Worm (Caenorhabditis elegans) whole organism, midembryonic: ENCODE results near the gene F23H12.7.
"Not testable (repeated sequence)": the region's sequence is repeated elsewhere in the genome, so short reads cannot be mapped to it uniquely, and the experiment has no call there.

Experiments
- T22C8.4 ChIP-seq: fragments of 200-800 bp; sonication (Bioruptor generic); IDR thresholded peaks from 2 replicates; pipeline ENCODE4 v1.3.6; 2022; ENCODE audit warnings: missing genetic modification characterization, missing compliant biosample characterization
- cog-1 ChIP-seq: sonication (generic microtip); optimal IDR thresholded peaks from 2 replicates; lab custom pipeline; 2016; ENCODE audit warnings: missing genetic modification characterization, missing compliant biosample characterization
- flt-1 ChIP-seq: fragments of 200-800 bp; sonication (Bioruptor generic); IDR thresholded peaks from 2 replicates; pipeline ENCODE4 v1.3.6; 2022; ENCODE audit warnings: missing genetic modification characterization, missing compliant biosample characterization
- klf-2 ChIP-seq: fragments of 200-800 bp; sonication (Bioruptor generic); conservative IDR thresholded peaks from 2 replicates; pipeline ENCODE4 v1.3.6; 2022; ENCODE audit warnings: missing genetic modification reagents, missing genetic modification characterization, missing compliant biosample characterization
- med-1 ChIP-seq: sonication (generic microtip); optimal IDR thresholded peaks from 2 replicates; lab custom pipeline; 2017; ENCODE audit warnings: missing genetic modification characterization, mild to moderate bottlenecking, missing compliant biosample characterization, antibody characterized with exemption, missing genetic modification reagents; ENCODE audit not compliant: insufficient read depth
- ref-1 ChIP-seq: fragments of 200-800 bp; sonication (Bioruptor generic); conservative IDR thresholded peaks from 2 replicates; pipeline ENCODE4 v1.3.6; 2022; ENCODE audit warnings: missing genetic modification reagents, missing genetic modification characterization, missing compliant biosample characterization
- tab-1 ChIP-seq: fragments of 200-800 bp; sonication (Bioruptor generic); IDR thresholded peaks from 2 replicates; pipeline ENCODE4 v1.3.6; 2022; ENCODE audit warnings: missing genetic modification characterization, missing compliant biosample characterization
- ztf-23 ChIP-seq: fragments of 200-800 bp; sonication (Bioruptor generic); IDR thresholded peaks from 2 replicates; pipeline ENCODE4 v1.3.6; 2022; ENCODE audit warnings: missing genetic modification reagents, missing genetic modification characterization, missing compliant biosample characterization
- ztf-29 ChIP-seq: fragments of 200-800 bp; sonication (Bioruptor generic); IDR thresholded peaks from 2 replicates; pipeline ENCODE4 v1.3.6; 2022; ENCODE audit warnings: missing genetic modification reagents, missing genetic modification characterization, missing compliant biosample characterization

The F23H12.7 gene

DNA sequence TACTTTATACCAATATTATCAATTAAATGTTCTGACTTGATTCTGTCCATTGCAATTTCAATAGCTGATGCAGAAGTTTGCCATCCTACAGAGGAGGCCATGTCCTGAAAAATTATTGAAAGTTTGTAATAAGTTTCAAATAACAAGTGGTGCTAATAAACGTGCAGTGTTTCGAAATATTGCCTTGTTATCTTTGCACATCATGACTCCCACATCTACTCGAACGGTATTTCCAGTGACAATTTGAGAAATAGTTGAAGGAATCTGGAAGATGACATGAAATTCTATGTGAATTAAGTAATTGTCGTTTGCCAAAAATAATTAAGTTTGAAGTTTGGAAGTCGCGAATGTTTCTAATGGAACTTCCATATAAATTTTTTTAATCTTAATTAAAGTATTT is 2.0 kb upstream of the F23H12.7 start, which contains the start of gene gcy-13:
gcy-13 (minus strand) TSS at position 101 of the 400 bp plus-strand sequence.
- TF ChIP-seq klf-2 (GFP tag; lab: Robert Waterston, UW) (no peak), T22C8.4 (GFP tag; lab: Robert Waterston, UW) (no peak), cog-1 (tag; lab: Kevin White, UChicago) (no peak), ref-1 (GFP tag; lab: Robert Waterston, UW) (no peak), ztf-29 (no peak), tab-1 (GFP tag; lab: Robert Waterston, UW) (no peak), med-1 (GFP tag; lab: Kevin White, UChicago) (no peak), ztf-23 (GFP tag; lab: Robert Waterston, UW) (no peak), flt-1 (no peak)

DNA sequence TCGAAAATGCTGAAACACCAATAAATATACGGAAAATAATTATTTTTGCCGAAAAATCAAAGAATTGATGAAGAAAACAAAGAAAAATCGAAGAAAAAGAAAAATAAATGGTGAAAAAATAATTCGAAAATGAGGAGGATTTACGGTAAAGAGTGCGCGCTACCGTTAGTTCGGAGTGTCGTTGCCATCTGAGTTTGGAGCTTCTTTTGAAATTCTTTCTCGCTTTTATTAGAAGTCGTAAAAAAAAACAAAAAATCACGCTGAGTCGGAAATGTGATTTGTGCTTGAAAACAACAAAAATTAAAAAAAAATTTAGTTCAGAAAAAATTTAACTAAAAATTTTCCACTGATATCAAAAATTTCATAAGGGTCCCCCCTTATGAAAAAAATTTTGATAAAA is 2.8 kb downstream of the F23H12.7 start, which contains the start of gene F23H12.10:
F23H12.10 (minus strand) TSS at position 12 of the 400 bp plus-strand sequence.
- TF ChIP-seq ref-1 (GFP tag; lab: Robert Waterston, UW); tab-1 (GFP tag; lab: Robert Waterston, UW); flt-1: not testable (repeated sequence)

DNA sequence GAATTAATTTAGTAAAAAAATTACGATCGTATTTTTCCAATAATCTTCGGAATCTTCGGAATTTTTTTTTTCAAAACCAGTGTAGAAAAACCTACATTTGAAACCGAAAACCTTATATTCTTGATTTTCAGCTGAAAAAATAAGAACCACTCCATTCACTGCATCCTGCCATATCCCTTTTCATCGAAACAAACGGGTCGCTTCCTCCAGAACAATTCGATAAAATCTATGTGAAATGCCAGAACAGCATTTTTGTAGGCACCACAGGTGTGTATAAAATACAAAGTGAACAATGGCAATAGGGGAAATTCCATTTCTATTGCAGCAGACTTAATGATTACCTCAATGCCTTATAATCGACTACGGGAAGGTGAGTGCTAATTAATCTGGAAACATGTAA is 5.8 kb downstream of the F23H12.7 start, which contains the start of gene K01D12.1:
K01D12.1 (plus strand) TSS at position 301 of the 400 bp plus-strand sequence.
- TF ChIP-seq cog-1 (tag; lab: Kevin White, UChicago) (no peak), flt-1 (no peak), med-1 (GFP tag; lab: Kevin White, UChicago) (no peak), ztf-29 (no peak), ztf-23 (GFP tag; lab: Robert Waterston, UW) (no peak), T22C8.4 (GFP tag; lab: Robert Waterston, UW) (no peak), ref-1 (GFP tag; lab: Robert Waterston, UW) (no peak), tab-1 (GFP tag; lab: Robert Waterston, UW) (no peak), klf-2 (GFP tag; lab: Robert Waterston, UW) (no peak)

DNA sequence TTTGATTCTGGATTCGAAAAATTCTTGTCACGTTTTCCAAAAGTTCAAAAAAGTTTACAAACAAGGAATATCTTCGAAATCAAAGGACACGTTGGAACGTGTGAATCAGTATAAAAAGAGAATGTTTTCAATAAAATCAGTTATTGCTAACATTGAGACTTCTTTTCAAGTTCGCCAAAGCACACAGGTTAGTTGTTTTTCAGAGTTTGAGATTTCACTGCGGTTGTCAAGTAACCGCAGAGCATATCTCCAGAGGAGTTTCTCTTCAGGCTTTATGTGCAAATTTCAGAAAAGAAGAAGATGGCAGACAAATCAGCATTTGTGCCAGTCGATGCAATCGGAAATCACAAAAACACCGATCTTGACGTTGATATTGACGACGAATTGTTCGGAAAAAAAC is 14.7 kb downstream of the F23H12.7 start, which contains the start of gene K01D12.15:
K01D12.15 (plus strand) TSS at position 301 of the 400 bp plus-strand sequence.
- TF ChIP-seq ref-1 (GFP tag; lab: Robert Waterston, UW) (no peak), flt-1 (no peak), klf-2 (GFP tag; lab: Robert Waterston, UW) (no peak), ztf-23 (GFP tag; lab: Robert Waterston, UW) (no peak), cog-1 (tag; lab: Kevin White, UChicago) (no peak), T22C8.4 (GFP tag; lab: Robert Waterston, UW) (no peak), med-1 (GFP tag; lab: Kevin White, UChicago) (no peak), tab-1 (GFP tag; lab: Robert Waterston, UW) (no peak), ztf-29 (no peak)

DNA sequence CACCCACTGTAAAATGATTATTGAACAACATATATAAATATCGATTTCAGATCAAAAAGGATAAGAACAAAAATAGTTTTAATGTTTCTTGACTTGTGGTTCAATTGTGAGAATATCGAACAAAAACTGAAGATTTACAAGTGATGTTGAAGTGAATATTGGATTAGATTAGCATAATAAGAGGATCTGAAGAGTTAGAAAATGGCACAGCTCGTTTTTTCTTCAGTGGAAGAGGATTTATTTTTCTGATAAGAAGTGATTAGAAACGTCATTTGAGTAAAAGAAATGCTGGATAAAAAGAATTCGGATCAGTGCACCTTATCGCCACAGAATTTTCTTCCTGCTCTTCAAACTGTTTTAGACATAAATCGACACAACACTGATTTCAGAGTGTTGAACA is 24.2 kb downstream of the F23H12.7 start, which contains the start of gene twk-14:
twk-14 (minus strand) TSS at position 8 of the 400 bp plus-strand sequence.
- no peak for TF ChIP-seq med-1 (GFP tag; lab: Kevin White, UChicago)
- no peak for TF ChIP-seq tab-1 (GFP tag; lab: Robert Waterston, UW)
- TF ChIP-seq ztf-29, result no peak
- TF ChIP-seq T22C8.4 (GFP tag; lab: Robert Waterston, UW), result no peak
- TF ChIP-seq ref-1 (GFP tag; lab: Robert Waterston, UW), result no peak
- TF ChIP-seq ztf-23 (GFP tag; lab: Robert Waterston, UW), result no peak
- TF ChIP-seq klf-2 (GFP tag; lab: Robert Waterston, UW), result no peak
- TF ChIP-seq flt-1, result no peak
- no peak for TF ChIP-seq cog-1 (tag; lab: Kevin White, UChicago)

DNA sequence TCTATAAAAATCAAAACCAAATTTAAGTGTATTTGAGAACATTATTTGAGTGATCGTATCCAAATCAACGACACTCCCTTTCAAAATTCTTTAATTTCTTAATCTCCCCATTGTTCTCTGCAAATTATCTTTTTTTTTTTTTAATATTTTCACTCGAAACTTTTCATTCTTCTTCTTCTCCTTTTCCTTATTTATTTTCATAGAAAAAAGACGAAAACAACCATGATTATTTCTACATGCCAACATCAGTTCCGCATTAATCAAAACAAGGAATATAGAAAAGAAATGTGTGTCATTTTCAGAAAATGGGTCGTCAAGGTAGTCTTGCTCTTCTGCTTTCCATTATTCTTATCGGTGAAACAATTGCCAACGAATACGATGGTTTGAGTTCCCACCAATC is 26.1 kb downstream of the F23H12.7 start, which contains the start of gene K01D12.5:
K01D12.5 (plus strand) TSS at position 301 of the 400 bp plus-strand sequence.
- TF ChIP-seq tab-1 (GFP tag; lab: Robert Waterston, UW), result no peak
- TF ChIP-seq ztf-29, result no peak
- no peak for TF ChIP-seq ref-1 (GFP tag; lab: Robert Waterston, UW)
- no peak for TF ChIP-seq med-1 (GFP tag; lab: Kevin White, UChicago)
- no peak for TF ChIP-seq klf-2 (GFP tag; lab: Robert Waterston, UW)
- TF ChIP-seq flt-1, result no peak
- no peak for TF ChIP-seq ztf-23 (GFP tag; lab: Robert Waterston, UW)
- TF ChIP-seq cog-1 (tag; lab: Kevin White, UChicago), result no peak
- no peak for TF ChIP-seq T22C8.4 (GFP tag; lab: Robert Waterston, UW)

DNA sequence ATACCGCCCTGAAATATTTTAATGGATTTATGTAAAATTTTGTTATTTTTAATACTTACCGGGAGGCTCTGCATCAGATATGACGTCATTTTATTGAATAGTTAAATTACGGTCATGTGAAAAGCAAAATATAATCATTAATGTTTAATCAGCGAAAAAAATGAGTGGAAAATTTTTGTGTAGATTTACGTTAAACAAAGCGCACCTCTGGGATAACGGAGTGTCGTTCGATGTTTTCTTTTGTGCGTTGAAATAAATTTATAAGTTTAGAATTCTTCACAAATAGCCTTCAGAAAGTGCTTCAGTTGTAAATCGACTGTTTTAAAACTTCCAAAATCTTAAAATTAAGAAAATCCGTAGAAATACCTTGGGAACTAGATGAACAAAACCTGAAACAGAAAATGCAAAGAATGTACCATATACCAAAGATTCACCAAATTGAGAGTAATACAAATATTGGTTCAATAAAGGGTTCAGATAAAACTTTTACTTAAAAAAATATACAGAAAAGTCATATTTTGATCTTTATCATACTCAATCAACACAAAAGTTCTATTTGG is 29.3 kb downstream of the F23H12.7 start, which contains the start of the genes K01D12.20 and miga-1:
K01D12.20 (minus strand) TSS at position 138 of the 560 bp plus-strand sequence.
miga-1 (minus strand) TSS at position 183 of the 560 bp plus-strand sequence.
- TF ChIP-seq med-1 (GFP tag; lab: Kevin White, UChicago) (no peak), ztf-29 (no peak), tab-1 (GFP tag; lab: Robert Waterston, UW) (no peak), ref-1 (GFP tag; lab: Robert Waterston, UW) (no peak), flt-1 (no peak), cog-1 (tag; lab: Kevin White, UChicago) (no peak), T22C8.4 (GFP tag; lab: Robert Waterston, UW) (no peak), ztf-23 (GFP tag; lab: Robert Waterston, UW) (no peak), klf-2 (GFP tag; lab: Robert Waterston, UW) (no peak)

DNA sequence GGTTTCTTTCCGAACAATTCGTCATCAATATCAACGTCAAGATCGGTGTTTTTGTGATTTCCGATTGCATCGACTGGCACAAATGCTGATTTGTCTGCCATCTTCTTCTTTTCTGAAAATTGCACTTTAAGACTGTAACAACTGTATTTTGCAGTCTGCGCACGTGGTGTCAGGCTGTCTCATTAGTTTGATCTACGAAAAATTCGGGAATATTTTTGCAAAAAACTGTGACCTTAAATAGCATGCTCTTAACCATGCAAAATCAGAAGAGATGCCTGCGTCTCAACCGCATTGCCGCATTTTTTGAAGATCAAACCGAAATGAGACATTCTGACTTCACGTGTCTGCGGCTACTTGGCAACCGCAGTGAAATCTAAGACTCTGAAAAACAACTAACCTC is 29.9 kb downstream of the F23H12.7 start, which contains the start of gene K01D12.7:
K01D12.7 (minus strand) TSS at position 101 of the 400 bp plus-strand sequence.
- no peak for TF ChIP-seq cog-1 (tag; lab: Kevin White, UChicago)
- TF ChIP-seq ztf-29, result no peak
- no peak for TF ChIP-seq ztf-23 (GFP tag; lab: Robert Waterston, UW)
- no peak for TF ChIP-seq med-1 (GFP tag; lab: Kevin White, UChicago)
- no peak for TF ChIP-seq T22C8.4 (GFP tag; lab: Robert Waterston, UW)
- TF ChIP-seq tab-1 (GFP tag; lab: Robert Waterston, UW), result no peak
- TF ChIP-seq klf-2 (GFP tag; lab: Robert Waterston, UW), result no peak
- no peak for TF ChIP-seq flt-1
- TF ChIP-seq ref-1 (GFP tag; lab: Robert Waterston, UW), result no peak

DNA sequence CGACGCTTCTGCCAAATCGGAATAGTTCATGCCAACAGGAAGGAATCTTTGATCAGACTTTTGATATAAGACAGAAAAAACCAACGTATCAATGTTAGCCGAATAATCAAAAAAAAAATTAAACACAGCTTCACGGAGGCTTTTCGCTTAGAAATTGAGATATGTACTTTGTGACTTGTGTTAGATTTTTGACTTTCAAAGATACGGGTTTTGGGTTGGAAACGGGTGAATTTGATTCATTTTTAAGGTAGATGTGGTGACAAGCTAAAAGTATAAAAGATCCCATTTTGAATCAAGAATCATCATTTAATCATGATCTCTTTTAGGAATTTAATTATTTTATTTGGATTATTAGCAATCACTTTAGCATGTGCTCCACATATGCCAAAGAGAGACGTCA is 30.9 kb downstream of the F23H12.7 start, which contains the start of gene K01D12.8:
K01D12.8 (plus strand) TSS at position 301 of the 400 bp plus-strand sequence.
- TF ChIP-seq med-1 (GFP tag; lab: Kevin White, UChicago) (no peak), T22C8.4 (GFP tag; lab: Robert Waterston, UW) (no peak), flt-1 (no peak), ztf-23 (GFP tag; lab: Robert Waterston, UW) (no peak), tab-1 (GFP tag; lab: Robert Waterston, UW) (no peak), ztf-29 (no peak), cog-1 (tag; lab: Kevin White, UChicago) (no peak), klf-2 (GFP tag; lab: Robert Waterston, UW) (no peak), ref-1 (GFP tag; lab: Robert Waterston, UW) (no peak)
